Fruit fly (Drosophila melanogaster) whole organism, adult: ENCODE results near the gene CG15456.
A peak's percentile ranks its signal among the peaks of the same experiment; 100 is the strongest.

ENCODE experiments used
- CG11617 ChIP-seq: fragments of 200-800 bp; sonication (Bioruptor generic); optimal IDR thresholded peaks from 2 replicates; lab custom pipeline; 2017; ENCODE audit warnings: mild to moderate bottlenecking, missing biosample characterization, missing genetic modification reagents, missing genetic modification characterization
- CG12768 ChIP-seq: fragments of 200-800 bp; sonication (Bioruptor generic); optimal IDR thresholded peaks from 2 replicates; lab custom pipeline; 2017; ENCODE audit warnings: missing biosample characterization, missing genetic modification characterization, mild to moderate bottlenecking, moderate library complexity, missing genetic modification reagents
- CG14711 ChIP-seq: fragments of 200-800 bp; sonication (Bioruptor generic); optimal IDR thresholded peaks from 2 replicates; lab custom pipeline; 2018; ENCODE audit warnings: missing biosample characterization, mild to moderate bottlenecking, missing genetic modification characterization, moderate library complexity
- CG1620 ChIP-seq: fragments of 200-800 bp; sonication (Bioruptor generic); optimal IDR thresholded peaks from 2 replicates; lab custom pipeline; 2016; ENCODE audit warnings: missing biosample characterization, missing genetic modification characterization
- CG33017 ChIP-seq: fragments of 200-800 bp; sonication (Bioruptor generic); optimal IDR thresholded peaks from 2 replicates; lab custom pipeline; 2018; ENCODE audit warnings: missing biosample characterization, mild to moderate bottlenecking, missing genetic modification characterization, moderate library complexity
- CG5204 ChIP-seq: fragments of 200-800 bp; sonication (Bioruptor generic); optimal IDR thresholded peaks from 2 replicates; lab custom pipeline; 2016; ENCODE audit warnings: missing biosample characterization, missing genetic modification characterization
- CG7045 ChIP-seq: fragments of 200-800 bp; sonication (Bioruptor generic); optimal IDR thresholded peaks from 2 replicates; lab custom pipeline; 2017; ENCODE audit warnings: missing biosample characterization, mild to moderate bottlenecking, missing genetic modification characterization
- CG7101 ChIP-seq: fragments of 200-800 bp; sonication (Bioruptor generic); optimal IDR thresholded peaks from 2 replicates; lab custom pipeline; 2018; ENCODE audit warnings: missing biosample characterization, mild to moderate bottlenecking, missing genetic modification characterization, moderate library complexity
- Clk ChIP-seq: fragments of 200-800 bp; sonication (Bioruptor generic); optimal IDR thresholded peaks from 2 replicates; lab custom pipeline; 2017; ENCODE audit warnings: missing biosample characterization, missing genetic modification characterization
- Crg-1 ChIP-seq: fragments of 200-800 bp; sonication (Bioruptor generic); optimal IDR thresholded peaks from 2 replicates; lab custom pipeline; 2016; ENCODE audit warnings: missing biosample characterization, missing genetic modification characterization
- Hr96 ChIP-seq: fragments of 200-800 bp; sonication (Bioruptor generic); optimal IDR thresholded peaks from 2 replicates; lab custom pipeline; 2016; ENCODE audit warnings: missing biosample characterization, missing genetic modification characterization
- Mnt ChIP-seq: fragments of 200-800 bp; sonication (Bioruptor generic); optimal IDR thresholded peaks from 2 replicates; lab custom pipeline; 2016; ENCODE audit warnings: missing biosample characterization, mild to moderate bottlenecking, missing genetic modification characterization
- bab1 ChIP-seq: fragments of 200-800 bp; sonication (Bioruptor generic); optimal IDR thresholded peaks from 3 replicates; lab custom pipeline; 2019; ENCODE audit warnings: missing biosample characterization, mild to moderate bottlenecking, missing genetic modification characterization, moderate library complexity
- cic ChIP-seq: fragments of 200-800 bp; sonication (Bioruptor generic); optimal IDR thresholded peaks from 2 replicates; lab custom pipeline; 2017; ENCODE audit warnings: missing biosample characterization, mild to moderate bottlenecking, missing genetic modification characterization, moderate library complexity
- cnc ChIP-seq, 2 experiments: fragments of >200 bp; optimal IDR thresholded peaks; 2 replicates each; lab custom pipeline; 2017
- kay ChIP-seq: fragments of 200-800 bp; sonication (Bioruptor generic); peaks from one replicate; lab custom pipeline; 2016; ENCODE audit warnings: missing biosample characterization, missing genetic modification characterization, borderline replicate concordance
- ovo ChIP-seq: fragments of 200-800 bp; sonication (Bioruptor generic); optimal IDR thresholded peaks from 2 replicates; lab custom pipeline; 2016; ENCODE audit warnings: missing biosample characterization, missing genetic modification characterization
- pad ChIP-seq: fragments of 200-800 bp; sonication (Bioruptor generic); optimal IDR thresholded peaks from 3 replicates; lab custom pipeline; 2017; ENCODE audit warnings: missing biosample characterization, missing genetic modification characterization, mild to moderate bottlenecking, moderate library complexity, missing genetic modification reagents
- tj ChIP-seq: fragments of 200-800 bp; sonication (Bioruptor generic); optimal IDR thresholded peaks from 3 replicates; lab custom pipeline; 2017; ENCODE audit warnings: missing biosample characterization, mild to moderate bottlenecking, missing genetic modification characterization, moderate library complexity
- toe ChIP-seq: fragments of 200-800 bp; sonication (Bioruptor generic); optimal IDR thresholded peaks from 2 replicates; lab custom pipeline; 2016; ENCODE audit warnings: missing biosample characterization, missing genetic modification characterization

Gene CG15456

DNA sequence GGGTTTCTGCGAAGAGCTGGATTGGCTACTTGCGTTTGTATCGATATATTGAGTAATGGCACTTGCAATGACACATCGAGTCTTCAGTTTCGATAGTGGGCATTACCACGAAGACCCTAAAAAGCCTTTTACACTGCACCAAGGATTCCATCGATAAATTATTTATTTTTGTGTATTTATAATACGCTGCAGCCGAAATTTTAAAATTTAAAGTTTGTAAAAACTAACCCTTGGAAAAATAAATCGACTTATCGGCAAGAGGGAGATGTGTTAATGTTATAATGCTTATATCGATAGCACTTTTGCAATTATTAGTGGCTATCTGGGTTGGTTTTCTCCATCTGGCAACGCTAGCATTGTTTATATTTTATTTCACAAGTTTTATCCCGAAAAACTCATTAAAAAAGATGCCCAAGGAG is 3.1 kb downstream of the CG15456 start, which contains the start of the genes Pp4-19C and cactin:
Gene Pp4-19C (minus strand): TSS at position 256 of the 419 bp plus-strand sequence.
Gene cactin (plus strand): TSS at position 323 of the 419 bp plus-strand sequence.
- TF ChIP-seq pad (GFP tag; lab: Kevin White, UChicago) (no peak), cic (GFP tag; lab: Kevin White, UChicago) (no peak), Hr96 (GFP tag; lab: Kevin White, UChicago) (no peak), Crg-1 (GFP tag; lab: Kevin White, UChicago) (peak; percentile 41), cnc (optimal IDR thresholded peaks at IDR 0.05; lab: Kevin White, UChicago) (no peak), toe (GFP tag; lab: Kevin White, UChicago) (peak; percentile 71), Clk (GFP tag; lab: Kevin White, UChicago) (no peak), CG7045 (no peak), CG7101 (tag; lab: Kevin White, UChicago) (peak; percentile 21), CG5204 (GFP tag; lab: Kevin White, UChicago) (no peak), CG11617 (GFP tag; lab: Kevin White, UChicago) (peak; percentile 7), CG33017 (tag; lab: Kevin White, UChicago) (no peak), CG1620 (GFP tag; lab: Kevin White, UChicago) (peak; percentile 45), bab1 (GFP tag; lab: Kevin White, UChicago) (peak; percentile 5), CG14711 (tag; lab: Kevin White, UChicago) (peak; percentile 26), tj (GFP tag; lab: Kevin White, UChicago) (peak; percentile 23), kay (GFP tag; lab: Kevin White, UChicago) (no peak), ovo (peak; percentile 26), Mnt (GFP tag; lab: Kevin White, UChicago) (peak; percentile 51), CG12768 (GFP tag; lab: Kevin White, UChicago) (no peak)

DNA sequence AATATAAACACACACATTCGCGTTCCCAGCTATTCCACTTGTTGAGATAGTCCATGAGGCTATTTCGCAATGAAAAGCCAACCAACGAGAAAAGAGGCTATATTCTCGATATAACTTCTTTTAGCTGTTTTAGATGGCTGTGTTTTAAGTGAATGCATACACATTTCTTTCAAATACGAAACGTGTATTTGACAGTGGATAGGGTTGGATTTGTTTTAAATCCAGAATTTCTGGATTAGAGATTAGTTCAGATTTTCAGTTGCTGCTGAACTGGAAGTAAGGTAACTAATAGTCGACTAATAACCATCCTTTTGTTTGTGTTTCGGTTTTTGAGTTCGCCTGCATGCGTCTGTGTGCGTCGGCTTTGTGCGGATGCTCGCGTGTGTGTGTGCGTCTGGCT is 3.7 kb downstream of the CG15456 start:
- TF ChIP-seq CG5204 (GFP tag; lab: Kevin White, UChicago), result no peak
- TF ChIP-seq CG11617 (GFP tag; lab: Kevin White, UChicago), result no peak
- TF ChIP-seq kay (GFP tag; lab: Kevin White, UChicago), result no peak
- no peak for TF ChIP-seq Clk (GFP tag; lab: Kevin White, UChicago)
- TF ChIP-seq CG12768 (GFP tag; lab: Kevin White, UChicago), result no peak
- no peak for TF ChIP-seq CG7101 (tag; lab: Kevin White, UChicago)
- TF ChIP-seq toe (GFP tag; lab: Kevin White, UChicago), result no peak
- TF ChIP-seq Hr96 (GFP tag; lab: Kevin White, UChicago), result no peak
- no peak for TF ChIP-seq tj (GFP tag; lab: Kevin White, UChicago)
- no peak for TF ChIP-seq Mnt (GFP tag; lab: Kevin White, UChicago)
- TF ChIP-seq Crg-1 (GFP tag; lab: Kevin White, UChicago), result no peak

dm6 chrX:20419313-20419712 is 7.5 kb downstream of the CG15456 start, which contains the start of gene Obp19d:
Obp19d (plus strand) TSS chrX:20419613.
- TF ChIP-seq CG11617 (GFP tag; lab: Kevin White, UChicago) (no peak), Clk (GFP tag; lab: Kevin White, UChicago) (no peak), CG14711 (tag; lab: Kevin White, UChicago) (no peak), tj (GFP tag; lab: Kevin White, UChicago) (no peak), pad (GFP tag; lab: Kevin White, UChicago) (no peak), Hr96 (GFP tag; lab: Kevin White, UChicago) (no peak), kay (GFP tag; lab: Kevin White, UChicago) (no peak), toe (GFP tag; lab: Kevin White, UChicago) (no peak), CG33017 (tag; lab: Kevin White, UChicago) (no peak), CG7045 (no peak), Mnt (GFP tag; lab: Kevin White, UChicago) (no peak), CG1620 (GFP tag; lab: Kevin White, UChicago) (no peak), CG7101 (tag; lab: Kevin White, UChicago) (no peak), bab1 (GFP tag; lab: Kevin White, UChicago) (no peak), ovo (no peak), cnc (optimal IDR thresholded peaks at IDR 0.05; lab: Kevin White, UChicago) (no peak)

DNA sequence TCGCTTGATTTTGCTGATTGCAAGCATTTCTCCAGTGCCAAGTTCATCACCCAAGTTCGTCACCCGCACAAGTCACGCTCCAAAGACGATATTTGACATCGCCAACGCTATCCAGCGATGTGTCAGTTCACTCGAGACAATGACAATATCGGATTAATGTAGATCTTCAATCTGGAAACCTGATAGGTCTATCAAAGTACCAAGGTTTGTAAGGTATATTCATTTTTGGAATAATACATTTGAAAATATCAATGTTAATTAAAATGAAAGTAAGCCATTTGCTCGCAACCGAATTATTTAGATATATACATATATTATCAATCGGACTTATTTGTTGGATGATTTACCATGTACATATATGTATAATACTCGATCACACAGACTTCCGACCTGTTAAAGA is 8.0 kb downstream of the CG15456 start, which contains the start of gene Obp19c:
Gene Obp19c (minus strand): TSS at position 101 of the 400 bp plus-strand sequence.
- TF ChIP-seq tj (GFP tag; lab: Kevin White, UChicago), result peak; percentile 3
- no peak for TF ChIP-seq CG5204 (GFP tag; lab: Kevin White, UChicago)

DNA sequence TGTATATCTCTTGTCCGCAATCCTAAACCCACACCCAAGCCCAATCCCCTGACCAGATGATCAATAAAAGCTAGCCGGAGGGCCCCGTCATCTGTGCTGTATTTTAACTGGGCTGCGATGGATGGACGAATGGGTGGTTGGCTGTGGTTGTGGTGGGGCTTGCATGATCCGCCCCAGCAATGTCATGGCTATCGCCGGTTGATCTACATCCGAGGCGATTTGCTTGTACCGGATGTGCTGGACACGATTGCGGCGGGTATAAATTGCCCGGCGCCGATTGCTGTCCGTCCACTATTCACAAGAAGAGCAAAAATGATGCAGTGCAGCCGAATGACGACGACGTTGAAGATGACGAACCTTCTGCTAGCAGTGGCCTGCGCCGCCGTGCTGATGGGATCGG is 10.4 kb downstream of the CG15456 start, which contains the start of gene Obp19b:
Gene Obp19b (plus strand): TSS at position 301 of the 400 bp plus-strand sequence.
- no peak for TF ChIP-seq tj (GFP tag; lab: Kevin White, UChicago)
- TF ChIP-seq Clk (GFP tag; lab: Kevin White, UChicago), result no peak
- no peak for TF ChIP-seq Mnt (GFP tag; lab: Kevin White, UChicago)
- no peak for TF ChIP-seq Crg-1 (GFP tag; lab: Kevin White, UChicago)
- no peak for TF ChIP-seq CG7101 (tag; lab: Kevin White, UChicago)
- TF ChIP-seq CG1620 (GFP tag; lab: Kevin White, UChicago), result no peak
- TF ChIP-seq CG33017 (tag; lab: Kevin White, UChicago), result no peak
- TF ChIP-seq Hr96 (GFP tag; lab: Kevin White, UChicago), result no peak
- no peak for TF ChIP-seq bab1 (GFP tag; lab: Kevin White, UChicago)
- no peak for TF ChIP-seq cic (GFP tag; lab: Kevin White, UChicago)
- TF ChIP-seq pad (GFP tag; lab: Kevin White, UChicago), result no peak
- no peak for TF ChIP-seq kay (GFP tag; lab: Kevin White, UChicago)
- no peak for TF ChIP-seq CG11617 (GFP tag; lab: Kevin White, UChicago)
